Worm (Caenorhabditis elegans): ENCODE results near the gene nspb-6.

nspb-6 gene

ce11 chrIV:5865818-5866217 lies 29.5 kb upstream of the nspb-6 start, which contains the start of gene spe-27:
spe-27 (minus strand) TSS chrIV:5865918.
- no peak for TF ChIP-seq aha-1 (tag; optimal IDR thresholded peaks at IDR 0.05)
- TF ChIP-seq efl-1 (optimal IDR thresholded peaks at IDR 0.05), result no peak
- no peak for TF ChIP-seq efl-1 (GFP tag; optimal IDR thresholded peaks at IDR 0.05 in 1 of 2)
- TF ChIP-seq mdl-1 (tag; optimal IDR thresholded peaks at IDR 0.05), result no peak
- TF ChIP-seq egl-13 (tag; optimal IDR thresholded peaks at IDR 0.05), result no peak
- TF ChIP-seq nhr-84 (tag; optimal IDR thresholded peaks at IDR 0.05), result no peak
- no peak for TF ChIP-seq nhr-11 (tag; optimal IDR thresholded peaks at IDR 0.05)
- TF ChIP-seq fkh-4 (tag; optimal IDR thresholded peaks at IDR 0.05; ENCODE audit: borderline replicate concordance), result no peak
- no peak for TF ChIP-seq tlp-1 (tag; optimal IDR thresholded peaks at IDR 0.05)
- TF ChIP-seq swsn-7 (tag; optimal IDR thresholded peaks at IDR 0.05), result no peak
- no peak for TF ChIP-seq sup-37 (GFP tag; optimal IDR thresholded peaks at IDR 0.05)
- TF ChIP-seq nhr-76 (tag; optimal IDR thresholded peaks at IDR 0.05), result no peak
- no peak for TF ChIP-seq pqm-1 (tag; optimal IDR thresholded peaks at IDR 0.05)
- no peak for TF ChIP-seq xbp-1 (tag; optimal IDR thresholded peaks at IDR 0.05)
- TF ChIP-seq lir-3 (tag; optimal IDR thresholded peaks at IDR 0.05; ENCODE audit: poor library complexity), result no peak

- TF ChIP-seq elt-2 (tag; optimal IDR thresholded peaks at IDR 0.05) (no peak), C16A3.4 (tag; optimal IDR thresholded peaks at IDR 0.05) (no peak), lin-35 (GFP tag; optimal IDR thresholded peaks at IDR 0.05) (no peak)
Observed at ce11 chrIV:5867189-5867588, 28.1 kb upstream of the nspb-6 start, which contains the start of gene C06E7.88. C06E7.88 (minus strand) TSS chrIV:5867289.

- TF ChIP-seq hlh-17 (GFP tag; optimal IDR thresholded peaks at IDR 0.05; ENCODE audit: borderline replicate concordance), result no peak
- no peak for TF ChIP-seq mab-9 (GFP tag; IDR thresholded peaks at IDR 0.05)
- no peak for TF ChIP-seq pqm-1 (tag; optimal IDR thresholded peaks at IDR 0.05)
- no peak for TF ChIP-seq blmp-1 (tag; optimal IDR thresholded peaks at IDR 0.05)
- TF ChIP-seq efl-1 (optimal IDR thresholded peaks at IDR 0.05), result no peak
- TF ChIP-seq efl-1 (GFP tag; optimal IDR thresholded peaks at IDR 0.05 in 1 of 2), result peak in 1 of 2 experiments; percentile 79
Observed at ce11 chrIV:5869354-5869753, 25.9 kb upstream of the nspb-6 start.

ce11 chrIV:5870072-5870471 lies 25.2 kb upstream of the nspb-6 start, which contains the start of gene srv-17:
srv-17 (minus strand) TSS chrIV:5870172.
- TF ChIP-seq unc-62 (GFP tag; optimal IDR thresholded peaks at IDR 0.05) (no peak), lin-13 (GFP tag; optimal IDR thresholded peaks at IDR 0.05) (no peak), pax-3 (tag; optimal IDR thresholded peaks at IDR 0.05) (no peak), mab-9 (GFP tag; IDR thresholded peaks at IDR 0.05) (no peak), sptf-1 (tag; optimal IDR thresholded peaks at IDR 0.05) (no peak), lin-39 (tag; optimal IDR thresholded peaks at IDR 0.05) (no peak), zip-4 (GFP tag; optimal IDR thresholded peaks at IDR 0.05) (no peak), tbx-2 (tag; optimal IDR thresholded peaks at IDR 0.05) (no peak)

- TF ChIP-seq lin-15B (tag; optimal IDR thresholded peaks at IDR 0.05), result no peak
- no peak for TF ChIP-seq unc-62 (GFP tag; optimal IDR thresholded peaks at IDR 0.05)
- TF ChIP-seq lir-3 (tag; optimal IDR thresholded peaks at IDR 0.05; ENCODE audit: poor library complexity), result no peak
- no peak for TF ChIP-seq snpc-4 (tag; optimal IDR thresholded peaks at IDR 0.05)
- no peak for TF ChIP-seq hlh-4 (tag; optimal IDR thresholded peaks at IDR 0.05)
- TF ChIP-seq nhr-12 (tag; optimal IDR thresholded peaks at IDR 0.05), result no peak
Observed at ce11 chrIV:5873825-5874224, 21.5 kb upstream of the nspb-6 start, which contains the start of gene srv-19. srv-19 (minus strand) TSS chrIV:5873925.

- TF ChIP-seq lsy-2 (tag; optimal IDR thresholded peaks at IDR 0.05) (no peak), C04F5.9 (tag; optimal IDR thresholded peaks at IDR 0.05) (no peak), nhr-85 (tag) (no peak), aha-1 (tag; optimal IDR thresholded peaks at IDR 0.05) (no peak), pqm-1 (tag; optimal IDR thresholded peaks at IDR 0.05) (no peak), ceh-82 (tag; optimal IDR thresholded peaks at IDR 0.05) (no peak), Y116A8C.19 (tag; optimal IDR thresholded peaks at IDR 0.05; ENCODE audit: borderline replicate concordance) (no peak), sptf-1 (tag; optimal IDR thresholded peaks at IDR 0.05) (no peak), lir-3 (tag; optimal IDR thresholded peaks at IDR 0.05; ENCODE audit: poor library complexity) (no peak), C34B4.2 (tag; optimal IDR thresholded peaks at IDR 0.05) (no peak), nhr-84 (tag; optimal IDR thresholded peaks at IDR 0.05) (no peak), sox-4 (tag; optimal IDR thresholded peaks at IDR 0.05) (no peak)
Observed at ce11 chrIV:5877246-5877645, 18.0 kb upstream of the nspb-6 start, which contains the start of gene srv-21. srv-21 (minus strand) TSS chrIV:5877346.
